Worm (Caenorhabditis elegans) whole organism, midembryonic: ENCODE data around the gene srw-40.

ENCODE experiments used
- T22C8.4 ChIP-seq: fragments of 200-800 bp; sonication (Bioruptor generic); IDR thresholded peaks from 2 replicates; pipeline ENCODE4 v1.3.6; 2022; ENCODE audit warnings: missing genetic modification characterization, missing compliant biosample characterization
- cog-1 ChIP-seq: sonication (generic microtip); optimal IDR thresholded peaks from 2 replicates; lab custom pipeline; 2016; ENCODE audit warnings: missing genetic modification characterization, missing compliant biosample characterization
- flt-1 ChIP-seq: fragments of 200-800 bp; sonication (Bioruptor generic); IDR thresholded peaks from 2 replicates; pipeline ENCODE4 v1.3.6; 2022; ENCODE audit warnings: missing genetic modification characterization, missing compliant biosample characterization
- klf-2 ChIP-seq: fragments of 200-800 bp; sonication (Bioruptor generic); conservative IDR thresholded peaks from 2 replicates; pipeline ENCODE4 v1.3.6; 2022; ENCODE audit warnings: missing genetic modification reagents, missing genetic modification characterization, missing compliant biosample characterization
- med-1 ChIP-seq: sonication (generic microtip); optimal IDR thresholded peaks from 2 replicates; lab custom pipeline; 2017; ENCODE audit warnings: missing genetic modification characterization, mild to moderate bottlenecking, missing compliant biosample characterization, antibody characterized with exemption, missing genetic modification reagents; ENCODE audit not compliant: insufficient read depth
- tab-1 ChIP-seq: fragments of 200-800 bp; sonication (Bioruptor generic); IDR thresholded peaks from 2 replicates; pipeline ENCODE4 v1.3.6; 2022; ENCODE audit warnings: missing genetic modification characterization, missing compliant biosample characterization
- ztf-23 ChIP-seq: fragments of 200-800 bp; sonication (Bioruptor generic); IDR thresholded peaks from 2 replicates; pipeline ENCODE4 v1.3.6; 2022; ENCODE audit warnings: missing genetic modification reagents, missing genetic modification characterization, missing compliant biosample characterization
- ztf-29 ChIP-seq: fragments of 200-800 bp; sonication (Bioruptor generic); IDR thresholded peaks from 2 replicates; pipeline ENCODE4 v1.3.6; 2022; ENCODE audit warnings: missing genetic modification reagents, missing genetic modification characterization, missing compliant biosample characterization

ce11 chrII:4275637-4276252, 40.2 kb downstream of the srw-40 start, which contains the start of gene npr-42:
- TF ChIP-seq flt-1 (GFP tag; lab: Robert Waterston, UW) = no peak
- no peak for TF ChIP-seq cog-1
- no peak for TF ChIP-seq ztf-29 (GFP tag; lab: Robert Waterston, UW)
- no peak for TF ChIP-seq med-1
- TF ChIP-seq klf-2 (GFP tag; lab: Robert Waterston, UW) = no peak
- TF ChIP-seq T22C8.4 (GFP tag; lab: Robert Waterston, UW) = no peak
- TF ChIP-seq tab-1 (GFP tag; lab: Robert Waterston, UW) = no peak
- no peak for TF ChIP-seq ztf-23 (GFP tag; lab: Robert Waterston, UW)
